Worm (Caenorhabditis elegans) whole organism, L1 larva: ENCODE data around the gene R11G1.7.

Experiments used
- C34B4.2 ChIP-seq: sonication (generic microtip); optimal IDR thresholded peaks from 2 replicates; lab custom pipeline; 2017; ENCODE audit warnings: mild to moderate bottlenecking, missing genetic modification characterization, missing compliant biosample characterization
- aha-1 ChIP-seq: fragments of 150-350 bp; optimal IDR thresholded peaks from 2 replicates; lab custom pipeline; 2014; ENCODE audit warnings: missing biosample characterization, missing genetic modification characterization
- ama-1 ChIP-seq: fragments of 150-350 bp; optimal IDR thresholded peaks from 2 replicates; lab custom pipeline; 2014
- blmp-1 ChIP-seq: fragments of 150-350 bp; optimal IDR thresholded peaks from 2 replicates; lab custom pipeline; 2014; ENCODE audit warnings: missing biosample characterization, missing genetic modification characterization
- ceh-63 ChIP-seq: fragments of 200-800 bp; sonication (Bioruptor generic); optimal IDR thresholded peaks from 2 replicates; lab custom pipeline; 2018; ENCODE audit warnings: mild to moderate bottlenecking, missing genetic modification characterization, missing compliant biosample characterization
- ceh-88 ChIP-seq: fragments of 200-800 bp; sonication (Bioruptor generic); IDR thresholded peaks from 2 replicates; pipeline ENCODE4 v1.3.6; 2022; ENCODE audit warnings: missing genetic modification characterization, missing compliant biosample characterization
- efl-1 ChIP-seq, 4 experiments: fragments of 150-350 bp; optimal IDR thresholded peaks in 3 of 4; peaks in 1 of 4; 1 replicate in 1 of 4; 2 replicates in 3 of 4; lab custom pipeline; 2014; ENCODE audit warnings: missing biosample characterization in 2 of 4, missing genetic modification characterization in 2 of 4, missing genetic modification reagents in 2 of 4
- egl-13 ChIP-seq: sonication (generic microtip); optimal IDR thresholded peaks from 2 replicates; lab custom pipeline; 2016; ENCODE audit warnings: missing genotype, missing genetic modification reagents, missing genetic modification characterization, missing compliant biosample characterization
- elt-2 ChIP-seq: sonication (generic microtip); optimal IDR thresholded peaks from 2 replicates; lab custom pipeline; 2016; ENCODE audit warnings: missing genetic modification characterization, mild to moderate bottlenecking, inconsistent platforms, missing compliant biosample characterization, missing genetic modification reagents
- fkh-10 ChIP-seq: sonication (generic microtip); optimal IDR thresholded peaks from 2 replicates; lab custom pipeline; 2017; ENCODE audit warnings: missing biosample characterization, missing genetic modification reagents, missing genetic modification characterization
- jun-1 ChIP-seq: fragments of 150-350 bp; optimal IDR thresholded peaks from 2 replicates; lab custom pipeline; 2014; ENCODE audit warnings: missing biosample characterization, missing genetic modification reagents, missing genetic modification characterization
- lin-13 ChIP-seq: fragments of 150-350 bp; optimal IDR thresholded peaks from 2 replicates; lab custom pipeline; 2014; ENCODE audit warnings: missing biosample characterization, missing genetic modification reagents, missing genetic modification characterization
- lin-14 ChIP-seq: fragments of 200-800 bp; sonication (Bioruptor generic); optimal IDR thresholded peaks from 2 replicates; lab custom pipeline; 2018; ENCODE audit warnings: mild to moderate bottlenecking, missing genetic modification characterization, moderate library complexity, missing compliant biosample characterization
- lin-15B ChIP-seq: fragments of 150-350 bp; sonication (generic microtip); optimal IDR thresholded peaks from 3 replicates; lab custom pipeline; 2014; ENCODE audit warnings: missing biosample characterization, missing genetic modification characterization
- lsy-2 ChIP-seq, 2 experiments: fragments of 150-350 bp; optimal IDR thresholded peaks; 2 replicates each; lab custom pipeline; 2014; ENCODE audit warnings: missing biosample characterization in 2 of 2, missing genetic modification characterization in 2 of 2
- mdl-1 ChIP-seq, 2 experiments: fragments of 150-350 bp; optimal IDR thresholded peaks; 2 replicates each; lab custom pipeline; 2014 to 2017; ENCODE audit warnings: missing biosample characterization in 2 of 2, missing genetic modification characterization in 2 of 2, inconsistent platforms in 1 of 2
- nhr-19 ChIP-seq: fragments of 200-800 bp; sonication (Bioruptor generic); conservative IDR thresholded peaks from 2 replicates; pipeline ENCODE4 v1.3.6; 2022; ENCODE audit warnings: missing genetic modification characterization, missing compliant biosample characterization
- nhr-20 ChIP-seq: sonication (generic microtip); optimal IDR thresholded peaks from 2 replicates; lab custom pipeline; 2016; ENCODE audit warnings: mild to moderate bottlenecking, missing genetic modification characterization, missing compliant biosample characterization
- nhr-237 ChIP-seq: fragments of 150-350 bp; optimal IDR thresholded peaks from 2 replicates; lab custom pipeline; 2014; ENCODE audit warnings: missing biosample characterization, missing genetic modification characterization
- nhr-28 ChIP-seq: fragments of 150-350 bp; optimal IDR thresholded peaks from 2 replicates; lab custom pipeline; 2014; ENCODE audit warnings: missing biosample characterization, missing genetic modification characterization
- nhr-47 ChIP-seq: sonication (generic microtip); optimal IDR thresholded peaks from 2 replicates; lab custom pipeline; 2016; ENCODE audit warnings: mild to moderate bottlenecking, missing genetic modification characterization, moderate library complexity, missing compliant biosample characterization
- nhr-71 ChIP-seq: sonication (generic microtip); optimal IDR thresholded peaks from 2 replicates; lab custom pipeline; 2016; ENCODE audit warnings: mild to moderate bottlenecking, missing genetic modification characterization, moderate library complexity, missing compliant biosample characterization
- nhr-76 ChIP-seq: sonication (generic microtip); optimal IDR thresholded peaks from 2 replicates; lab custom pipeline; 2017; ENCODE audit warnings: missing biosample characterization, missing genetic modification characterization
- nhr-77 ChIP-seq: fragments of 150-350 bp; optimal IDR thresholded peaks from 2 replicates; lab custom pipeline; 2014; ENCODE audit warnings: missing biosample characterization, missing genetic modification characterization
- pag-3 ChIP-seq: sonication (generic microtip); optimal IDR thresholded peaks from 2 replicates; lab custom pipeline; 2017; ENCODE audit warnings: missing genetic modification characterization, mild to moderate bottlenecking, missing compliant biosample characterization, antibody characterized with exemption, borderline replicate concordance; ENCODE audit not compliant: insufficient read depth
- pax-3 ChIP-seq: fragments of 200-800 bp; sonication (Bioruptor generic); optimal IDR thresholded peaks from 2 replicates; lab custom pipeline; 2018; ENCODE audit warnings: mild to moderate bottlenecking, missing genetic modification characterization, moderate library complexity, missing compliant biosample characterization
- rnt-1 ChIP-seq: sonication (generic microtip); optimal IDR thresholded peaks from 2 replicates; lab custom pipeline; 2016; ENCODE audit warnings: mild to moderate bottlenecking, missing genetic modification characterization, moderate library complexity, missing compliant biosample characterization
- skn-1 ChIP-seq: fragments of 150-350 bp; optimal IDR thresholded peaks from 2 replicates; lab custom pipeline; 2014; ENCODE audit warnings: missing biosample characterization, missing genetic modification characterization
- snpc-4 ChIP-seq: fragments of 150-350 bp; optimal IDR thresholded peaks from 2 replicates; lab custom pipeline; 2014; ENCODE audit warnings: missing biosample characterization, missing genetic modification characterization
- snu-23 ChIP-seq: sonication (generic microtip); optimal IDR thresholded peaks from 2 replicates; lab custom pipeline; 2016; ENCODE audit warnings: missing genetic modification characterization, missing compliant biosample characterization
- tbx-2 ChIP-seq: sonication (generic microtip); optimal IDR thresholded peaks from 2 replicates; lab custom pipeline; 2016; ENCODE audit warnings: missing genetic modification characterization, missing compliant biosample characterization
- unc-130 ChIP-seq: fragments of 150-350 bp; optimal IDR thresholded peaks from 2 replicates; lab custom pipeline; 2017; ENCODE audit warnings: missing biosample characterization, missing genetic modification characterization, inconsistent platforms
- unc-30 ChIP-seq: sonication (generic microtip); optimal IDR thresholded peaks from 2 replicates; lab custom pipeline; 2017; ENCODE audit warnings: missing biosample characterization, missing genetic modification characterization
- unc-98 ChIP-seq: fragments of 200-800 bp; sonication (Bioruptor generic); IDR thresholded peaks from 2 replicates; pipeline ENCODE4 v1.3.6; 2022; ENCODE audit warnings: missing genetic modification characterization, missing compliant biosample characterization
- zip-4 ChIP-seq: fragments of 200-800 bp; sonication (Bioruptor generic); optimal IDR thresholded peaks from 2 replicates; lab custom pipeline; 2018; ENCODE audit warnings: mild to moderate bottlenecking, missing genetic modification characterization, moderate library complexity, missing compliant biosample characterization

R11G1.7 gene

ce11 chrX:3680544-3681214, 24.6 kb downstream of the R11G1.7 start, which contains the start of gene tsp-17 (continued):
- peak in 1 of 2 experiments; percentile 13 for TF ChIP-seq mdl-1 (tag; optimal IDR thresholded peaks at IDR 0.05; lab: Kevin White, UChicago)
- TF ChIP-seq nhr-76: no peak
- TF ChIP-seq jun-1 (tag; lab: Kevin White, UChicago): no peak
- no peak for TF ChIP-seq unc-30
- no peak for TF ChIP-seq ama-1 (lab: Kevin White, UChicago)
- TF ChIP-seq unc-130 (tag; lab: Kevin White, UChicago): peak; percentile 24

DNA sequence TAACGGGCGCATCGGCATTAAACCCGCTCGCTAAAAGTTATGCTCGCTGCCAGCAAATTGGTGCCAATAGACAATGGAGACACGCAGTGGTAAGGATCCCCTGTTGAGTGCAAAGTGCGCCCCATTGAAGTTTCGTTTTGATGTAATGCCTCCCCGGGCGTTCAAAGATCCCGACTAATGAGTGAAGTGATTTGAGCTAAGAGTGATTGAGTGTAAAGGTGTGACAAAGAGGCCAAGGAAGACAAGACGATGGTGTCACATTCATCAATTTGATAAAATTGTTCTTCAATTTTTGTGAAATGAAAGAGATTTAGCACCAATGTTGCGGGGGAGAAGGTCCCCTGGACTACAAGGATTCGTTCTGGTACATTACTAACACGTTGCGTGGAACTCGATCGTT, 27.0 kb downstream of the R11G1.7 start:
- TF ChIP-seq pax-3 (tag; lab: Kevin White, UChicago) (no peak), C34B4.2 (no peak), ceh-88 (GFP tag; lab: Robert Waterston, UW) (no peak), tbx-2 (tag; lab: Kevin White, UChicago) (no peak), mdl-1 (tag; optimal IDR thresholded peaks at IDR 0.05; lab: Kevin White, UChicago) (no peak), elt-2 (tag; lab: Kevin White, UChicago) (no peak), pag-3 (tag; lab: Kevin White, UChicago) (peak; percentile 24), nhr-237 (tag; lab: Kevin White, UChicago) (no peak), rnt-1 (tag; lab: Kevin White, UChicago) (peak; percentile 38), lin-15B (no peak), unc-130 (tag; lab: Kevin White, UChicago) (no peak), egl-13 (tag; lab: Kevin White, UChicago) (no peak), nhr-28 (tag; lab: Kevin White, UChicago) (no peak)

ce11 chrX:3686420-3686819, 30.3 kb downstream of the R11G1.7 start:
- TF ChIP-seq ceh-63 (GFP tag; lab: Kevin White, UChicago) (peak; percentile 67), fkh-10 (GFP tag; lab: Kevin White, UChicago) (no peak)

DNA sequence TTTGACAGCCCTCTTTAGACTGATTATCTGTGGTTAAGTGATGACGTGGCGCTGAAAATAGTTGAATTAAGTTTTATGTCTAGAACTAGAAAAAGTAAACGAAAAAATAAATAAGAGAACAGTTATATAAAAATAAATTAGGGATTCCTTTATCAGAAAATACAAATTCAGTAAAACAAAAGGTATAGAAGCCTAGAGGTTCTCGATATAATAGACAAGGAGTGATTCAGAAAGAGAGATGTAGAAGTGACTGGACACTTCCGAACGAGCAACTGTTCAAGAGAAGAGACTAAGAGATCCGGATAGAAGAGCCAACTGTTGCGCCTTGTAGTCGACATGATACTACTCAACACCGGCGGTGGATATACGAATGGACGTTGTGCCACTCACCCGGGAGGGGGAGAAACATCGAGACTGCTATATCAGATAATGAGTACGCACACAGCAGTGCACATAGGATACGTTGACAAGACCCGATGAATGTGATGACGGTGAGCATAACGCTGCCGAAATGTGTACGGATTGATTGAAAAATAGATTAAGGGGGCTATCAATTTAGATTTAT, 33.2 kb downstream of the R11G1.7 start, which contains the start of gene tag-278:
Gene tag-278 (minus strand): TSS at position 51 of the 565 bp plus-strand sequence.
- TF ChIP-seq lin-14: peak; percentile 67
- TF ChIP-seq snu-23 (GFP tag; lab: Kevin White, UChicago): peak; percentile 31
- TF ChIP-seq nhr-71 (tag; lab: Kevin White, UChicago): peak; percentile 65
- TF ChIP-seq unc-130 (tag; lab: Kevin White, UChicago): peak; percentile 17
- TF ChIP-seq mdl-1 (tag; optimal IDR thresholded peaks at IDR 0.05; lab: Kevin White, UChicago): peak in 1 of 2 experiments; percentile 12
- TF ChIP-seq snpc-4: no peak
- TF ChIP-seq unc-98: no peak
- TF ChIP-seq efl-1 (optimal IDR thresholded peaks at IDR 0.05; lab: Kevin White, UChicago): no peak
- peak in 1 of 2 experiments; percentile 70 for TF ChIP-seq efl-1 (GFP tag; optimal IDR thresholded peaks at IDR 0.05 in 1 of 2; lab: Kevin White, UChicago)
- TF ChIP-seq lsy-2 (tag; optimal IDR thresholded peaks at IDR 0.05; lab: Kevin White, UChicago): peak in 1 of 2 experiments; percentile 9
- peak; percentile 47 for TF ChIP-seq rnt-1 (tag; lab: Kevin White, UChicago)
- no peak for TF ChIP-seq aha-1 (tag; lab: Kevin White, UChicago)
- peak; percentile 27; the same call in 1 of the 2 replicates for TF ChIP-seq nhr-19 (GFP tag; lab: Robert Waterston, UW)
- TF ChIP-seq nhr-47 (tag; lab: Kevin White, UChicago): peak; percentile 3

ce11 chrX:3689802-3690201, 33.7 kb downstream of the R11G1.7 start:
- TF ChIP-seq nhr-20: no peak
- TF ChIP-seq jun-1 (tag; lab: Kevin White, UChicago): no peak
- no peak for TF ChIP-seq zip-4
- TF ChIP-seq blmp-1: no peak
- no peak for TF ChIP-seq lin-13 (GFP tag; lab: Kevin White, UChicago)
- no peak for TF ChIP-seq skn-1 (tag; lab: Kevin White, UChicago)
- TF ChIP-seq nhr-77 (tag; lab: Kevin White, UChicago): no peak
- TF ChIP-seq elt-2 (tag; lab: Kevin White, UChicago): no peak
